Fruit fly (Drosophila melanogaster) whole organism, embryonic: ENCODE results near the gene PH4alphaNE3.

Experiments
- ATbp ChIP-seq: fragments of 200-800 bp; sonication (Bioruptor generic); optimal IDR thresholded peaks from 2 replicates; lab custom pipeline; 2017; ENCODE audit warnings: missing biosample characterization, mild to moderate bottlenecking, missing genetic modification characterization, missing genetic modification reagents
- Adf1 ChIP-seq: fragments of 200-800 bp; sonication (Bioruptor generic); IDR thresholded peaks from 2 replicates; pipeline ENCODE4 v1.3.6; 2022; ENCODE audit warnings: missing biosample characterization, missing genetic modification characterization
- Asciz ChIP-seq: fragments of 200-800 bp; sonication (Bioruptor generic); optimal IDR thresholded peaks from 2 replicates; lab custom pipeline; 2017; ENCODE audit warnings: missing biosample characterization, mild to moderate bottlenecking, missing genetic modification characterization, missing genetic modification reagents
- Atf-2 ChIP-seq: fragments of 200-800 bp; sonication (Bioruptor generic); optimal IDR thresholded peaks from 2 replicates; lab custom pipeline; 2016; ENCODE audit warnings: missing biosample characterization, missing genetic modification characterization
- Bgb ChIP-seq: fragments of 200-800 bp; sonication (Bioruptor generic); IDR thresholded peaks from 2 replicates; pipeline ENCODE4 v1.3.6; 2022; ENCODE audit warnings: missing biosample characterization, missing genetic modification characterization; ENCODE audit not compliant: partially characterized antibody
- CG10543 ChIP-seq: fragments of 200-800 bp; sonication (Bioruptor generic); optimal IDR thresholded peaks from 3 replicates; lab custom pipeline; 2017; ENCODE audit warnings: missing biosample characterization, mild to moderate bottlenecking, missing genetic modification characterization, moderate library complexity
- CG11560 ChIP-seq: fragments of 200-800 bp; sonication (Bioruptor generic); IDR thresholded peaks from 3 replicates; pipeline ENCODE4 v1.3.6; 2022; ENCODE audit warnings: missing biosample characterization, missing genetic modification characterization
- CG12942 ChIP-seq: fragments of 200-800 bp; sonication (Bioruptor generic); optimal IDR thresholded peaks from 3 replicates; lab custom pipeline; 2016; ENCODE audit warnings: missing biosample characterization, missing genetic modification characterization
- CG13296 ChIP-seq: fragments of 200-800 bp; sonication (Bioruptor generic); optimal IDR thresholded peaks from 3 replicates; lab custom pipeline; 2018; ENCODE audit warnings: missing biosample characterization, mild to moderate bottlenecking, missing genetic modification characterization
- CG14050 ChIP-seq: fragments of 200-800 bp; sonication (Bioruptor generic); IDR thresholded peaks from 3 replicates; pipeline ENCODE4 v1.3.6; 2022; ENCODE audit warnings: missing biosample characterization, missing genetic modification characterization
- CG14441 ChIP-seq: fragments of 200-800 bp; sonication (Bioruptor generic); IDR thresholded peaks from 2 replicates; pipeline ENCODE4 v1.3.6; 2022; ENCODE audit warnings: missing biosample characterization, missing genetic modification characterization
- CG15011 ChIP-seq: fragments of 200-800 bp; sonication (Bioruptor generic); optimal IDR thresholded peaks from 3 replicates; lab custom pipeline; 2018; ENCODE audit warnings: missing biosample characterization, mild to moderate bottlenecking, missing genetic modification characterization
- CG15269 ChIP-seq: fragments of 200-800 bp; sonication (Bioruptor generic); optimal IDR thresholded peaks from 2 replicates; lab custom pipeline; 2018; ENCODE audit warnings: missing biosample characterization, mild to moderate bottlenecking, missing genetic modification characterization, moderate library complexity
- CG17385 ChIP-seq: fragments of 200-800 bp; sonication (Bioruptor generic); optimal IDR thresholded peaks from 3 replicates; lab custom pipeline; 2018; ENCODE audit warnings: missing biosample characterization, mild to moderate bottlenecking, missing genetic modification characterization
- CG2202 ChIP-seq: fragments of 200-800 bp; sonication (Bioruptor generic); optimal IDR thresholded peaks from 2 replicates; lab custom pipeline; 2018; ENCODE audit warnings: missing biosample characterization, mild to moderate bottlenecking, missing genetic modification characterization
- CG32772 ChIP-seq: fragments of 200-800 bp; sonication (Bioruptor generic); IDR thresholded peaks from 2 replicates; pipeline ENCODE4 v1.3.6; 2022; ENCODE audit warnings: missing biosample characterization, missing genetic modification characterization
- CG5953 ChIP-seq: fragments of 200-800 bp; sonication (Bioruptor generic); IDR thresholded peaks from 2 replicates; pipeline ENCODE4 v1.3.6; 2022; ENCODE audit warnings: missing biosample characterization, missing genetic modification characterization
- CG6272 ChIP-seq: fragments of 200-800 bp; sonication (Bioruptor generic); IDR thresholded peaks from 2 replicates; pipeline ENCODE4 v1.3.6; 2022; ENCODE audit warnings: missing biosample characterization, missing genetic modification characterization
- CG9215 ChIP-seq: fragments of 200-800 bp; sonication (Bioruptor generic); IDR thresholded peaks from 2 replicates; pipeline ENCODE4 v1.3.6; 2022; ENCODE audit warnings: missing biosample characterization, missing genetic modification characterization
- Deaf1 ChIP-seq: fragments of 200-800 bp; optimal IDR thresholded peaks from 3 replicates; lab custom pipeline; 2019; ENCODE audit warnings: missing biosample characterization, mild to moderate bottlenecking, missing genetic modification characterization, moderate library complexity
- Ets65A ChIP-seq: fragments of 200-800 bp; sonication (Bioruptor generic); peaks from one replicate; lab custom pipeline; 2016; ENCODE audit warnings: missing biosample characterization, missing genetic modification characterization
- Gsc ChIP-seq: fragments of 200-800 bp; sonication (Bioruptor generic); IDR thresholded peaks from 2 replicates; pipeline ENCODE4 v1.3.6; 2022; ENCODE audit warnings: missing biosample characterization, missing genetic modification characterization
- Med ChIP-seq: fragments of 200-800 bp; sonication (Bioruptor generic); peaks from one replicate; lab custom pipeline; 2016; ENCODE audit warnings: missing biosample characterization, missing genetic modification characterization, mild to moderate bottlenecking, inconsistent platforms, moderate library complexity
- Meics ChIP-seq: fragments of 200-800 bp; sonication (Bioruptor generic); optimal IDR thresholded peaks from 2 replicates; lab custom pipeline; 2017; ENCODE audit warnings: missing biosample characterization, mild to moderate bottlenecking, missing genetic modification characterization
- NC2α ChIP-seq: fragments of 200-800 bp; sonication (Bioruptor generic); optimal IDR thresholded peaks from 2 replicates; lab custom pipeline; 2016; ENCODE audit warnings: missing biosample characterization, missing genetic modification characterization
- NFAT ChIP-seq: fragments of 200-800 bp; sonication (Bioruptor generic); IDR thresholded peaks from 2 replicates; pipeline ENCODE4 v1.3.6; 2022; ENCODE audit warnings: missing biosample characterization, missing genetic modification characterization
- NfI ChIP-seq: fragments of 200-800 bp; sonication (Bioruptor generic); optimal IDR thresholded peaks from 3 replicates; lab custom pipeline; 2018; ENCODE audit warnings: missing biosample characterization, mild to moderate bottlenecking, missing genetic modification characterization, moderate library complexity
- Usf ChIP-seq: fragments of 200-800 bp; sonication (Bioruptor generic); optimal IDR thresholded peaks from 2 replicates; lab custom pipeline; 2017; ENCODE audit warnings: missing genotype, missing biosample characterization, missing genetic modification characterization
- Vsx1 ChIP-seq: fragments of 200-800 bp; sonication (Bioruptor generic); optimal IDR thresholded peaks from 2 replicates; lab custom pipeline; 2017; ENCODE audit warnings: missing biosample characterization, mild to moderate bottlenecking, missing genetic modification characterization, missing genetic modification reagents
- cato ChIP-seq: fragments of 200-800 bp; sonication (Bioruptor generic); optimal IDR thresholded peaks from 2 replicates; lab custom pipeline; 2016; ENCODE audit warnings: missing biosample characterization, missing genetic modification characterization, borderline replicate concordance
- chinmo ChIP-seq: fragments of 200-800 bp; sonication (Bioruptor generic); IDR thresholded peaks from 4 replicates; pipeline ENCODE4 v1.3.6; 2022; ENCODE audit warnings: missing biosample characterization, missing genetic modification characterization; ENCODE audit not compliant: partially characterized antibody
- dmrt11E ChIP-seq: fragments of 200-800 bp; sonication (Bioruptor generic); optimal IDR thresholded peaks from 3 replicates; lab custom pipeline; 2018; ENCODE audit warnings: missing biosample characterization, mild to moderate bottlenecking, missing genetic modification characterization, moderate library complexity
- fru ChIP-seq: fragments of >200 bp; optimal IDR thresholded peaks from 2 replicates; lab custom pipeline; 2017
- gce ChIP-seq: fragments of 200-800 bp; sonication (Bioruptor generic); IDR thresholded peaks from 3 replicates; pipeline ENCODE4 v1.3.6; 2022; ENCODE audit warnings: missing biosample characterization, missing genetic modification characterization
- gem ChIP-seq: fragments of 200-800 bp; sonication (Bioruptor generic); optimal IDR thresholded peaks from 2 replicates; lab custom pipeline; 2019; ENCODE audit warnings: missing biosample characterization, mild to moderate bottlenecking, missing genetic modification characterization, moderate library complexity
- grn ChIP-seq: fragments of 200-800 bp; sonication (Bioruptor generic); optimal IDR thresholded peaks from 3 replicates; lab custom pipeline; 2017; ENCODE audit warnings: missing biosample characterization, missing genetic modification characterization
- gsb ChIP-seq: fragments of 200-800 bp; sonication (Bioruptor generic); IDR thresholded peaks from 2 replicates; pipeline ENCODE4 v1.3.6; 2022; ENCODE audit warnings: missing biosample characterization, missing genetic modification characterization
- jigr1 ChIP-seq: fragments of 200-800 bp; sonication (Bioruptor generic); IDR thresholded peaks from 3 replicates; pipeline ENCODE4 v1.3.6; 2022; ENCODE audit warnings: missing biosample characterization, missing genetic modification characterization
- odd ChIP-seq: fragments of 200-800 bp; sonication (Bioruptor generic); optimal IDR thresholded peaks from 2 replicates; lab custom pipeline; 2017; ENCODE audit warnings: missing biosample characterization, mild to moderate bottlenecking, missing genetic modification characterization
- onecut ChIP-seq: fragments of 200-800 bp; sonication (Bioruptor generic); IDR thresholded peaks from 2 replicates; pipeline ENCODE4 v1.3.6; 2022; ENCODE audit warnings: missing biosample characterization, missing genetic modification characterization
- rib ChIP-seq: fragments of 200-800 bp; sonication (Bioruptor generic); IDR thresholded peaks from 2 replicates; pipeline ENCODE4 v1.3.6; 2022; ENCODE audit warnings: missing biosample characterization, missing genetic modification characterization
- row ChIP-seq: fragments of 200-800 bp; sonication (Bioruptor generic); IDR thresholded peaks from 3 replicates; pipeline ENCODE4 v1.3.6; 2022; ENCODE audit warnings: missing biosample characterization, missing genetic modification characterization
- scrt ChIP-seq: fragments of 200-800 bp; sonication (Bioruptor generic); optimal IDR thresholded peaks from 2 replicates; lab custom pipeline; 2018; ENCODE audit warnings: missing biosample characterization, mild to moderate bottlenecking, missing genetic modification characterization, moderate library complexity
- sens ChIP-seq: fragments of 200-800 bp; sonication (Bioruptor generic); peaks from one replicate; lab custom pipeline; 2016; ENCODE audit warnings: missing biosample characterization, missing genetic modification characterization
- ssp ChIP-seq: fragments of 200-800 bp; sonication (Bioruptor generic); IDR thresholded peaks from 2 replicates; pipeline ENCODE4 v1.3.6; 2022; ENCODE audit warnings: missing biosample characterization, missing genetic modification characterization
- unc-4 ChIP-seq: fragments of 200-800 bp; sonication (Bioruptor generic); IDR thresholded peaks from 2 replicates; pipeline ENCODE4 v1.3.6; 2022; ENCODE audit warnings: missing biosample characterization, missing genetic modification characterization; ENCODE audit not compliant: partially characterized antibody
- vvl ChIP-seq: fragments of 200-800 bp; sonication (Bioruptor generic); IDR thresholded peaks from 2 replicates; pipeline ENCODE4 v1.3.6; 2022; ENCODE audit warnings: missing biosample characterization, missing genetic modification characterization
- zen2 ChIP-seq: fragments of 200-800 bp; sonication (Bioruptor generic); IDR thresholded peaks from 3 replicates; pipeline ENCODE4 v1.3.6; 2022; ENCODE audit warnings: missing biosample characterization, missing genetic modification characterization; ENCODE audit not compliant: partially characterized antibody

PH4alphaNE3 gene

DNA sequence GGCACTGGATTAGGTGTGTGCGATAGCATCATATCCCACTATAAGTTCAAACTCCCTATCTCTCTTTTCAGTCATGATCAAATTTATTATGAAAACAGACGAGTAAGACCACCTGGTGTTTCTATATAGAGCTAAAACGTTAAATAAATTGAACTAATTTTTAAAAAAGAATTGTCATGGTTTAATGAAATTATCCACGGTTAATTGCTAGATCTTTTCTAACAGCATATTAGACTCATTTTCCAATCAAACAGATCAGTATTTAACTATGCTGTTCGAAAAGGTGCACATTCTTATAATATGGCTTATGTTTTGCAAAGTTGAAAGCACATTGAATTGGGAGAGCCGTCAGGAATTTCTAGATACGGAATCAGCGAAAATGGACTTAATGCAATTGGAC, at the start of gene PH4alphaNE3:
Gene PH4alphaNE3, plus strand, starts transcription at position 301 of the 400 bp plus-strand sequence.
- TF ChIP-seq fru (lab: Kevin White, UChicago) (no peak), zen2 (GFP tag; lab: Robert Waterston, UW) (no peak), CG14050 (no peak), Adf1 (GFP tag; lab: Robert Waterston, UW) (no peak), CG17385 (no peak), CG15011 (GFP tag; lab: Kevin White, UChicago) (no peak), odd (no peak), unc-4 (GFP tag; lab: Robert Waterston, UW) (no peak), sens (GFP tag; lab: Kevin White, UChicago) (peak; percentile 26), Gsc (GFP tag; lab: Robert Waterston, UW) (no peak), scrt (no peak), ATbp (GFP tag; lab: Kevin White, UChicago) (no peak), CG6272 (no peak), Bgb (GFP tag; lab: Robert Waterston, UW) (no peak), CG9215 (GFP tag; lab: Robert Waterston, UW) (no peak), Ets65A (GFP tag; lab: Kevin White, UChicago) (peak; percentile 19)

DNA sequence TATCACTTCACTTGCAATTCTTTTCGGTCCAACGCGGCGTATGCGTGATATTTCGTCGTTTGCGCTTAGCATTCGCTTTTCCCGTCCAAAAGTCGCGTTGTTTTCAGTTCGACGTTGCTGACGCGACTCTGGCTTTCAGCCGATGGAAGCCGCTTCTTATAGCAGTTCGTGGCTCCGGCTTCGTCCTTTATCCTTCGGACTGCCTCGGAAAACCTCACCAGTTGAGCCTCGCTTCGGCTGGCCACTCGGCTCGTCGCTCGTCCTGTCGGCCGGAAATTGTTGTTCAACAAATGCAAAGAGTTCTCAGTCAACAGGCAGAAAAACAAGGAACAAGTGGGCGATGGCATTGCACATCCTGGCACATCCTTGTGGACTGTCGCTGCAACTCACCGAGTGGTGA, 43.9 kb upstream of the PH4alphaNE3 start, which contains the start of gene CG34155:
Gene CG34155, minus strand, starts transcription at position 130 of the 400 bp plus-strand sequence.
- TF ChIP-seq grn (GFP tag; lab: Kevin White, UChicago) (no peak), scrt (peak; percentile 88), Bgb (GFP tag; lab: Robert Waterston, UW) (0 out of 2 replicates have a peak, but pooled peaks have one; percentile 13), Deaf1 (tag; lab: Kevin White, UChicago) (peak; percentile 97), zen2 (GFP tag; lab: Robert Waterston, UW) (0 out of 3 replicates have a peak, but pooled peaks have one; percentile 10), CG10543 (GFP tag; lab: Kevin White, UChicago) (peak; percentile 13), CG11560 (tag; lab: Robert Waterston, UW) (no peak), gce (GFP tag; lab: Robert Waterston, UW) (0 out of 3 replicates have a peak, but pooled peaks have one; percentile 13), chinmo (GFP tag; lab: Robert Waterston, UW) (0 out of 4 replicates have a peak, but pooled peaks have one; percentile 8), CG6272 (0 out of 2 replicates have a peak, but pooled peaks have one; percentile 8)

DNA sequence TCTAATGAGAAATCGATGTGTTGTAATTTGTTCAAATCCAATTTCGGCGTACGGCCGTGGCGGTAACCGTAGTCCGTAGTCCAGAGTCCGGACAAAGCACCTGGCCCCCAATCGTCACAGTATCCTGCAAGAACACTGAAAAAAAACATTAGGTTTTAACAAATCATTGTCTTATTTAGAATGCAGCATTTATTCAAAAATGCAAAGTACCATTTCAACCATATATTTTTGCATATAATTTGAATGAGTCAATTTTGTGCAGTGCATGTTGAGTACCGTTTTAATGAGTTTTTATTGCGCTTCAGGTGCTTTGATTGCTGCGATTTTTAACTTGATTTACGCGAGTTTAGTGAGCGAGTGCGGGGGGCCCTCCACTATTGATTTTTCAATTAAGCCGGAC, 42.8 kb upstream of the PH4alphaNE3 start:
- 0 out of 2 replicates have a peak, but pooled peaks have one; percentile 19 for TF ChIP-seq CG14441 (GFP tag; lab: Robert Waterston, UW)
- TF ChIP-seq vvl = no peak
- TF ChIP-seq Meics = peak; percentile 19
- TF ChIP-seq CG15011 (GFP tag; lab: Kevin White, UChicago) = no peak
- TF ChIP-seq Usf (GFP tag; lab: Kevin White, UChicago) = no peak
- peak; percentile 40; the same call in 1 of the 2 replicates for TF ChIP-seq onecut (GFP tag; lab: Robert Waterston, UW)
- no peak for TF ChIP-seq CG2202
- no peak for TF ChIP-seq CG12942 (GFP tag; lab: Kevin White, UChicago)
- peak; percentile 8 for TF ChIP-seq gem
- no peak for TF ChIP-seq NFAT
- TF ChIP-seq jigr1 (GFP tag; lab: Robert Waterston, UW) = no peak
- no peak for TF ChIP-seq dmrt11E (tag; lab: Kevin White, UChicago)
- no peak for TF ChIP-seq NC2α (GFP tag; lab: Kevin White, UChicago)
- TF ChIP-seq rib (GFP tag; lab: Robert Waterston, UW) = no peak
- TF ChIP-seq CG15269 (tag; lab: Kevin White, UChicago) = no peak
- no peak for TF ChIP-seq Atf-2 (GFP tag; lab: Kevin White, UChicago)
- no peak for TF ChIP-seq CG32772 (GFP tag; lab: Robert Waterston, UW)
- TF ChIP-seq Med (GFP tag; lab: Kevin White, UChicago) = peak; percentile 56
- peak; percentile 36; the same call in 2 of the 3 replicates for TF ChIP-seq row (GFP tag; lab: Robert Waterston, UW)
- no peak for TF ChIP-seq ssp (GFP tag; lab: Robert Waterston, UW)
- TF ChIP-seq NfI (GFP tag; lab: Kevin White, UChicago) = no peak
- no peak for TF ChIP-seq gsb
- no peak for TF ChIP-seq CG13296 (GFP tag; lab: Kevin White, UChicago)
- TF ChIP-seq ATbp (GFP tag; lab: Kevin White, UChicago) = no peak
- no peak for TF ChIP-seq Vsx1 (GFP tag; lab: Kevin White, UChicago)
- TF ChIP-seq Asciz = no peak
- TF ChIP-seq cato (GFP tag; lab: Kevin White, UChicago) = no peak
- no peak for TF ChIP-seq Adf1 (GFP tag; lab: Robert Waterston, UW)
- TF ChIP-seq CG5953 = no peak
